Worm (Caenorhabditis elegans) whole organism, L1 larva: ENCODE data around the gene ssq-1.

Experiments
- C34B4.2 ChIP-seq: sonication (generic microtip); optimal IDR thresholded peaks from 2 replicates; lab custom pipeline; 2017; ENCODE audit warnings: mild to moderate bottlenecking, missing genetic modification characterization, missing compliant biosample characterization
- Y116A8C.19 ChIP-seq: sonication (generic microtip); optimal IDR thresholded peaks from 2 replicates; lab custom pipeline; 2016; ENCODE audit warnings: missing compliant biosample characterization, missing genetic modification characterization, borderline replicate concordance
- alr-1 ChIP-seq: fragments of 200-800 bp; sonication (Bioruptor generic); optimal IDR thresholded peaks from 2 replicates; lab custom pipeline; 2018; ENCODE audit warnings: borderline replicate concordance, mild to moderate bottlenecking, missing genetic modification characterization, missing compliant biosample characterization
- aly-2 ChIP-seq: fragments of 150-350 bp; optimal IDR thresholded peaks from 2 replicates; lab custom pipeline; 2014; ENCODE audit warnings: missing biosample characterization, missing genetic modification characterization
- ama-1 ChIP-seq: fragments of 150-350 bp; optimal IDR thresholded peaks from 2 replicates; lab custom pipeline; 2014
- ceh-8 ChIP-seq: fragments of 200-800 bp; sonication (Bioruptor generic); optimal IDR thresholded peaks from 2 replicates; lab custom pipeline; 2018; ENCODE audit warnings: mild to moderate bottlenecking, missing genetic modification characterization, moderate library complexity, missing compliant biosample characterization
- ceh-82 ChIP-seq, 3 experiments: fragments of 150-350 bp in 1 of 3; sonication (generic microtip) in 2 of 3; optimal IDR thresholded peaks; 2 replicates each; lab custom pipeline; 2014 to 2017; ENCODE audit warnings: missing biosample characterization in 3 of 3, missing genetic modification characterization in 3 of 3
- ceh-88 ChIP-seq: fragments of 200-800 bp; sonication (Bioruptor generic); IDR thresholded peaks from 2 replicates; pipeline ENCODE4 v1.3.6; 2022; ENCODE audit warnings: missing genetic modification characterization, missing compliant biosample characterization
- ceh-90 ChIP-seq: sonication (generic microtip); optimal IDR thresholded peaks from 2 replicates; lab custom pipeline; 2016; ENCODE audit warnings: missing genetic modification characterization, missing compliant biosample characterization
- ces-1 ChIP-seq: fragments of 150-350 bp; optimal IDR thresholded peaks from 2 replicates; lab custom pipeline; 2014; ENCODE audit warnings: missing biosample characterization, missing genetic modification reagents, missing genetic modification characterization
- dsc-1 ChIP-seq: sonication (generic microtip); optimal IDR thresholded peaks from 2 replicates; lab custom pipeline; 2016; ENCODE audit warnings: mild to moderate bottlenecking, missing genetic modification characterization, missing compliant biosample characterization
- efl-1 ChIP-seq, 4 experiments: fragments of 150-350 bp; optimal IDR thresholded peaks in 3 of 4; peaks in 1 of 4; 1 replicate in 1 of 4; 2 replicates in 3 of 4; lab custom pipeline; 2014; ENCODE audit warnings: missing biosample characterization in 2 of 4, missing genetic modification characterization in 2 of 4, missing genetic modification reagents in 2 of 4
- egl-27 ChIP-seq, 2 experiments: fragments of 150-350 bp in 1 of 2; sonication (generic microtip); optimal IDR thresholded peaks; 3 replicates each; lab custom pipeline; 2017 to 2018; ENCODE audit warnings: missing biosample characterization in 2 of 2, missing genetic modification characterization in 2 of 2, missing genetic modification reagents in 2 of 2
- elt-2 ChIP-seq: sonication (generic microtip); optimal IDR thresholded peaks from 2 replicates; lab custom pipeline; 2016; ENCODE audit warnings: missing genetic modification characterization, mild to moderate bottlenecking, inconsistent platforms, missing compliant biosample characterization, missing genetic modification reagents
- elt-3 ChIP-seq, 6 experiments: fragments of 150-350 bp in 1 of 6; sonication (generic microtip); optimal IDR thresholded peaks; 2 replicates each; lab custom pipeline; 2017 to 2018; ENCODE audit warnings: missing biosample characterization in 6 of 6, missing genetic modification characterization in 6 of 6, inconsistent platforms in 1 of 6
- fkh-10 ChIP-seq: sonication (generic microtip); optimal IDR thresholded peaks from 2 replicates; lab custom pipeline; 2017; ENCODE audit warnings: missing biosample characterization, missing genetic modification reagents, missing genetic modification characterization
- fos-1 ChIP-seq: fragments of 150-350 bp; optimal IDR thresholded peaks from 2 replicates; lab custom pipeline; 2014; ENCODE audit warnings: missing biosample characterization, missing genetic modification characterization
- jun-1 ChIP-seq: fragments of 150-350 bp; optimal IDR thresholded peaks from 2 replicates; lab custom pipeline; 2014; ENCODE audit warnings: missing biosample characterization, missing genetic modification reagents, missing genetic modification characterization
- lin-15B ChIP-seq: fragments of 150-350 bp; sonication (generic microtip); optimal IDR thresholded peaks from 3 replicates; lab custom pipeline; 2014; ENCODE audit warnings: missing biosample characterization, missing genetic modification characterization
- lin-35 ChIP-seq, 2 experiments: fragments of 150-350 bp; optimal IDR thresholded peaks; 2 replicates each; lab custom pipeline; 2014; ENCODE audit warnings: missing biosample characterization in 2 of 2, missing genetic modification characterization in 2 of 2, missing genetic modification reagents in 2 of 2
- lir-3 ChIP-seq: sonication (generic microtip); optimal IDR thresholded peaks from 2 replicates; lab custom pipeline; 2016; ENCODE audit warnings: mild to moderate bottlenecking, missing genetic modification characterization, moderate library complexity, missing compliant biosample characterization; ENCODE audit not compliant: poor library complexity
- lsy-2 ChIP-seq, 2 experiments: fragments of 150-350 bp; optimal IDR thresholded peaks; 2 replicates each; lab custom pipeline; 2014; ENCODE audit warnings: missing biosample characterization in 2 of 2, missing genetic modification characterization in 2 of 2
- mdl-1 ChIP-seq, 2 experiments: fragments of 150-350 bp; optimal IDR thresholded peaks; 2 replicates each; lab custom pipeline; 2014 to 2017; ENCODE audit warnings: missing biosample characterization in 2 of 2, missing genetic modification characterization in 2 of 2, inconsistent platforms in 1 of 2
- mef-2 ChIP-seq: fragments of 150-350 bp; optimal IDR thresholded peaks from 2 replicates; lab custom pipeline; 2014; ENCODE audit warnings: missing biosample characterization, missing genetic modification characterization
- nhr-11 ChIP-seq: fragments of 150-350 bp; optimal IDR thresholded peaks from 2 replicates; lab custom pipeline; 2014; ENCODE audit warnings: missing biosample characterization, missing genetic modification characterization
- nhr-12 ChIP-seq: sonication (generic microtip); optimal IDR thresholded peaks from 2 replicates; lab custom pipeline; 2017; ENCODE audit warnings: missing biosample characterization, missing genetic modification characterization
- nhr-20 ChIP-seq: sonication (generic microtip); optimal IDR thresholded peaks from 2 replicates; lab custom pipeline; 2016; ENCODE audit warnings: mild to moderate bottlenecking, missing genetic modification characterization, missing compliant biosample characterization
- nhr-237 ChIP-seq: fragments of 150-350 bp; optimal IDR thresholded peaks from 2 replicates; lab custom pipeline; 2014; ENCODE audit warnings: missing biosample characterization, missing genetic modification characterization
- nhr-28 ChIP-seq: fragments of 150-350 bp; optimal IDR thresholded peaks from 2 replicates; lab custom pipeline; 2014; ENCODE audit warnings: missing biosample characterization, missing genetic modification characterization
- nhr-47 ChIP-seq: sonication (generic microtip); optimal IDR thresholded peaks from 2 replicates; lab custom pipeline; 2016; ENCODE audit warnings: mild to moderate bottlenecking, missing genetic modification characterization, moderate library complexity, missing compliant biosample characterization
- nhr-77 ChIP-seq: fragments of 150-350 bp; optimal IDR thresholded peaks from 2 replicates; lab custom pipeline; 2014; ENCODE audit warnings: missing biosample characterization, missing genetic modification characterization
- nhr-85 ChIP-seq: sonication (generic microtip); peaks from one replicate; lab custom pipeline; 2016; ENCODE audit warnings: missing genetic modification characterization, inconsistent platforms, missing compliant biosample characterization
- nhr-90 ChIP-seq: sonication (generic microtip); optimal IDR thresholded peaks from 2 replicates; lab custom pipeline; 2016; ENCODE audit warnings: mild to moderate bottlenecking, missing genetic modification characterization, missing compliant biosample characterization; ENCODE audit not compliant: poor library complexity
- pag-3 ChIP-seq: sonication (generic microtip); optimal IDR thresholded peaks from 2 replicates; lab custom pipeline; 2017; ENCODE audit warnings: missing genetic modification characterization, mild to moderate bottlenecking, missing compliant biosample characterization, antibody characterized with exemption, borderline replicate concordance; ENCODE audit not compliant: insufficient read depth
- pax-3 ChIP-seq: fragments of 200-800 bp; sonication (Bioruptor generic); optimal IDR thresholded peaks from 2 replicates; lab custom pipeline; 2018; ENCODE audit warnings: mild to moderate bottlenecking, missing genetic modification characterization, moderate library complexity, missing compliant biosample characterization
- pqm-1 ChIP-seq: sonication (generic microtip); optimal IDR thresholded peaks from 3 replicates; lab custom pipeline; 2017; ENCODE audit warnings: missing biosample characterization, missing genetic modification characterization
- rnt-1 ChIP-seq: sonication (generic microtip); optimal IDR thresholded peaks from 2 replicates; lab custom pipeline; 2016; ENCODE audit warnings: mild to moderate bottlenecking, missing genetic modification characterization, moderate library complexity, missing compliant biosample characterization
- skn-1 ChIP-seq: fragments of 150-350 bp; optimal IDR thresholded peaks from 2 replicates; lab custom pipeline; 2014; ENCODE audit warnings: missing biosample characterization, missing genetic modification characterization
- snu-23 ChIP-seq: sonication (generic microtip); optimal IDR thresholded peaks from 2 replicates; lab custom pipeline; 2016; ENCODE audit warnings: missing genetic modification characterization, missing compliant biosample characterization
- sox-4 ChIP-seq: sonication (generic microtip); optimal IDR thresholded peaks from 2 replicates; lab custom pipeline; 2016; ENCODE audit warnings: missing genetic modification characterization, missing compliant biosample characterization
- sptf-1 ChIP-seq: fragments of 150-350 bp; optimal IDR thresholded peaks from 2 replicates; lab custom pipeline; 2014; ENCODE audit warnings: missing biosample characterization, missing genetic modification characterization
- swsn-7 ChIP-seq: sonication (generic microtip); optimal IDR thresholded peaks from 2 replicates; lab custom pipeline; 2016; ENCODE audit warnings: missing genetic modification characterization, missing compliant biosample characterization
- tbx-2 ChIP-seq: sonication (generic microtip); optimal IDR thresholded peaks from 2 replicates; lab custom pipeline; 2016; ENCODE audit warnings: missing genetic modification characterization, missing compliant biosample characterization
- unc-30 ChIP-seq: sonication (generic microtip); optimal IDR thresholded peaks from 2 replicates; lab custom pipeline; 2017; ENCODE audit warnings: missing biosample characterization, missing genetic modification characterization
- unc-86 ChIP-seq: sonication (generic microtip); optimal IDR thresholded peaks from 2 replicates; lab custom pipeline; 2016; ENCODE audit warnings: missing genetic modification characterization, missing compliant biosample characterization
- unc-98 ChIP-seq: fragments of 200-800 bp; sonication (Bioruptor generic); IDR thresholded peaks from 2 replicates; pipeline ENCODE4 v1.3.6; 2022; ENCODE audit warnings: missing genetic modification characterization, missing compliant biosample characterization
- zag-1 ChIP-seq: fragments of 150-350 bp; optimal IDR thresholded peaks from 2 replicates; lab custom pipeline; 2014; ENCODE audit warnings: missing biosample characterization, missing genetic modification characterization
- zip-4 ChIP-seq: fragments of 200-800 bp; sonication (Bioruptor generic); optimal IDR thresholded peaks from 2 replicates; lab custom pipeline; 2018; ENCODE audit warnings: mild to moderate bottlenecking, missing genetic modification characterization, moderate library complexity, missing compliant biosample characterization
- ztf-11 ChIP-seq, 2 experiments: sonication (generic microtip); optimal IDR thresholded peaks; 2 replicates each; lab custom pipeline; 2016 to 2017; ENCODE audit warnings: missing genetic modification characterization in 2 of 2, missing biosample characterization in 1 of 2, missing compliant biosample characterization in 1 of 2

The ssq-1 gene

DNA sequence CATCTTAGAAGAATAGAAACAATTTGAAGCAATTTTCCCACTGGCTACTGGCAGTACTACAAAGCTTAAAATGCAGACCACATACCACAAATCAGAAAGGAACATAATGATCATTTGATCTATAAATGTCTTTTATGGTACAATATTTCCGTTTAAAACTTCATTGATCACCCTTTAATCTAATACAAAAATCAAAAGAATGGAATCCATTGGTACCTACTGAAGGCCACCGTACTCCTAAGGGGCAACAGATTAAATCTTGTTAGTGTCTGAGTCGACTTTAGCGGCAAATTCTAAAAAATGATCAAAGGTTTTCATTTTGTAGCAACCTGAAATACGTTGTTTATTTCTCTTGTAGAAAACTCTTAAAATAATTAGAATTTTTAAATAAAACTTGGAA lies 19.9 kb downstream of the ssq-1 start:
- TF ChIP-seq efl-1 (optimal IDR thresholded peaks at IDR 0.05; lab: Kevin White, UChicago) (no peak), efl-1 (GFP tag; optimal IDR thresholded peaks at IDR 0.05 in 1 of 2; lab: Kevin White, UChicago) (peak in 1 of 2 experiments; percentile 53), egl-27 (tag; optimal IDR thresholded peaks at IDR 0.05; lab: Kevin White, UChicago) (no peak), nhr-85 (tag; lab: Kevin White, UChicago) (peak; percentile 86), nhr-20 (tag; lab: Kevin White, UChicago) (peak; percentile 52), elt-2 (tag; lab: Kevin White, UChicago) (no peak), lsy-2 (tag; optimal IDR thresholded peaks at IDR 0.05; lab: Kevin White, UChicago) (peak in 1 of 2 experiments; percentile 29), mdl-1 (tag; optimal IDR thresholded peaks at IDR 0.05; lab: Kevin White, UChicago) (no peak), elt-3 (tag; optimal IDR thresholded peaks at IDR 0.05; lab: Kevin White, UChicago) (no peak), lin-35 (GFP tag; optimal IDR thresholded peaks at IDR 0.05; lab: Kevin White, UChicago) (no peak)

ce11 chrIV:9872786-9873185 lies 20.4 kb downstream of the ssq-1 start:
- no peak for TF ChIP-seq fkh-10 (GFP tag; lab: Kevin White, UChicago)
- no peak for TF ChIP-seq C34B4.2 (tag; lab: Kevin White, UChicago)
- TF ChIP-seq ceh-88 (GFP tag; lab: Robert Waterston, UW) = no peak
- TF ChIP-seq alr-1 = no peak
- no peak for TF ChIP-seq aly-2 (tag; lab: Kevin White, UChicago)
- no peak for TF ChIP-seq unc-86 (tag; lab: Kevin White, UChicago)
- TF ChIP-seq lsy-2 (tag; optimal IDR thresholded peaks at IDR 0.05; lab: Kevin White, UChicago) = peak in 1 of 2 experiments; percentile 11
- peak; percentile 8 for TF ChIP-seq snu-23 (GFP tag; lab: Kevin White, UChicago)
- no peak for TF ChIP-seq dsc-1 (tag; lab: Kevin White, UChicago)
- no peak for TF ChIP-seq zip-4
- TF ChIP-seq skn-1 (tag; lab: Kevin White, UChicago) = no peak
- no peak for TF ChIP-seq pax-3 (tag; lab: Kevin White, UChicago)
- TF ChIP-seq lir-3 (tag; lab: Kevin White, UChicago) = no peak
- TF ChIP-seq ama-1 (lab: Kevin White, UChicago) = no peak
- no peak for TF ChIP-seq ztf-11 (tag; optimal IDR thresholded peaks at IDR 0.05; lab: Kevin White, UChicago)
- no peak for TF ChIP-seq lin-15B (tag; lab: Kevin White, UChicago)
- TF ChIP-seq pqm-1 (tag; lab: Kevin White, UChicago) = no peak
- peak in 1 of 3 experiments; percentile 22 for TF ChIP-seq ceh-82 (tag; optimal IDR thresholded peaks at IDR 0.05; lab: Kevin White, UChicago)
- TF ChIP-seq mef-2 = no peak
- TF ChIP-seq tbx-2 (tag; lab: Kevin White, UChicago) = no peak
- no peak for TF ChIP-seq unc-98 (GFP tag; lab: Robert Waterston, UW)
- no peak for TF ChIP-seq Y116A8C.19 (tag; lab: Kevin White, UChicago)
- TF ChIP-seq fos-1 (tag; lab: Kevin White, UChicago) = no peak
- no peak for TF ChIP-seq swsn-7 (tag; lab: Kevin White, UChicago)
- no peak for TF ChIP-seq ceh-8 (GFP tag; lab: Kevin White, UChicago)
- TF ChIP-seq rnt-1 (tag; lab: Kevin White, UChicago) = peak; percentile 3
- no peak for TF ChIP-seq sox-4 (tag; lab: Kevin White, UChicago)
- TF ChIP-seq nhr-12 (tag; lab: Kevin White, UChicago) = no peak
- TF ChIP-seq nhr-11 (tag; lab: Kevin White, UChicago) = no peak
- TF ChIP-seq egl-27 (tag; optimal IDR thresholded peaks at IDR 0.05; lab: Kevin White, UChicago) = no peak
- TF ChIP-seq nhr-237 (tag; lab: Kevin White, UChicago) = no peak
- no peak for TF ChIP-seq zag-1
- TF ChIP-seq nhr-90 (tag; lab: Kevin White, UChicago) = no peak
- TF ChIP-seq efl-1 (optimal IDR thresholded peaks at IDR 0.05; lab: Kevin White, UChicago) = no peak
- TF ChIP-seq efl-1 (GFP tag; optimal IDR thresholded peaks at IDR 0.05 in 1 of 2; lab: Kevin White, UChicago) = no peak
- TF ChIP-seq nhr-77 (tag; lab: Kevin White, UChicago) = no peak
- no peak for TF ChIP-seq jun-1 (tag; lab: Kevin White, UChicago)
- TF ChIP-seq elt-2 (tag; lab: Kevin White, UChicago) = peak; percentile 39
- TF ChIP-seq lin-35 (GFP tag; optimal IDR thresholded peaks at IDR 0.05; lab: Kevin White, UChicago) = peak in 1 of 2 experiments; percentile 26
- no peak for TF ChIP-seq elt-3 (tag; optimal IDR thresholded peaks at IDR 0.05; lab: Kevin White, UChicago)
- no peak for TF ChIP-seq mdl-1 (tag; optimal IDR thresholded peaks at IDR 0.05; lab: Kevin White, UChicago)
- no peak for TF ChIP-seq nhr-20 (tag; lab: Kevin White, UChicago)
- TF ChIP-seq pag-3 = no peak
- TF ChIP-seq ces-1 = no peak
- TF ChIP-seq sptf-1 (tag; lab: Kevin White, UChicago) = no peak
- TF ChIP-seq nhr-28 (tag; lab: Kevin White, UChicago) = no peak
- TF ChIP-seq unc-30 (tag; lab: Kevin White, UChicago) = no peak
- TF ChIP-seq ceh-90 = no peak
- TF ChIP-seq nhr-47 (tag; lab: Kevin White, UChicago) = no peak
